Fruit fly (Drosophila melanogaster) whole organism, prepupa: ENCODE measurements around the gene CG46309.

Experiments used
- Blimp-1 ChIP-seq: fragments of 200-800 bp; sonication (Bioruptor generic); optimal IDR thresholded peaks from 3 replicates; lab custom pipeline; 2017; ENCODE audit warnings: missing biosample characterization, missing genetic modification characterization, mild to moderate bottlenecking, moderate library complexity, missing genetic modification reagents
- CG10631 ChIP-seq: fragments of 200-800 bp; sonication (Bioruptor generic); optimal IDR thresholded peaks from 2 replicates; lab custom pipeline; 2016; ENCODE audit warnings: missing biosample characterization, missing genetic modification characterization
- CG10669 ChIP-seq: fragments of 200-800 bp; sonication (Bioruptor generic); optimal IDR thresholded peaks from 3 replicates; lab custom pipeline; 2018; ENCODE audit warnings: missing biosample characterization, mild to moderate bottlenecking, missing genetic modification characterization, moderate library complexity
- CG11294 ChIP-seq: fragments of 200-800 bp; sonication (Bioruptor generic); IDR thresholded peaks from 2 replicates; pipeline ENCODE4 v1.3.6; 2022; ENCODE audit warnings: missing biosample characterization, missing genetic modification characterization
- CG11762 ChIP-seq: fragments of 200-800 bp; sonication (Bioruptor generic); optimal IDR thresholded peaks from 3 replicates; lab custom pipeline; 2016; ENCODE audit warnings: missing biosample characterization, missing genetic modification characterization; ENCODE audit not compliant: insufficient read depth
- CG11902 ChIP-seq: fragments of 200-800 bp; sonication (Bioruptor generic); optimal IDR thresholded peaks from 3 replicates; lab custom pipeline; 2016; ENCODE audit warnings: missing biosample characterization, missing genetic modification characterization
- CG15336 ChIP-seq: fragments of 200-800 bp; sonication (Bioruptor generic); IDR thresholded peaks from 2 replicates; pipeline ENCODE4 v1.3.6; 2022; ENCODE audit warnings: missing biosample characterization, missing genetic modification characterization
- CG1621 ChIP-seq: fragments of 200-800 bp; sonication (Bioruptor generic); optimal IDR thresholded peaks from 3 replicates; lab custom pipeline; 2018; ENCODE audit warnings: missing biosample characterization, mild to moderate bottlenecking, missing genetic modification characterization
- CG16779 ChIP-seq: fragments of 200-800 bp; sonication (Bioruptor generic); optimal IDR thresholded peaks from 3 replicates; lab custom pipeline; 2017; ENCODE audit warnings: missing biosample characterization, mild to moderate bottlenecking, missing genetic modification characterization
- CG31627 ChIP-seq: fragments of 200-800 bp; sonication (Bioruptor generic); optimal IDR thresholded peaks from 3 replicates; lab custom pipeline; 2016; ENCODE audit warnings: missing biosample characterization, missing genetic modification characterization
- CG32006 ChIP-seq: fragments of 200-800 bp; sonication (Bioruptor generic); optimal IDR thresholded peaks from 3 replicates; lab custom pipeline; 2017; ENCODE audit warnings: missing biosample characterization, mild to moderate bottlenecking, missing genetic modification characterization
- CG3919 ChIP-seq: fragments of 200-800 bp; sonication (Bioruptor generic); optimal IDR thresholded peaks from 3 replicates; lab custom pipeline; 2016; ENCODE audit warnings: missing biosample characterization, missing genetic modification characterization
- CG4318 ChIP-seq: fragments of 200-800 bp; sonication (Bioruptor generic); optimal IDR thresholded peaks from 3 replicates; lab custom pipeline; 2017; ENCODE audit warnings: missing biosample characterization, mild to moderate bottlenecking, missing genetic modification characterization
- CG6163 ChIP-seq: fragments of 200-800 bp; sonication (Bioruptor generic); IDR thresholded peaks from 3 replicates; pipeline ENCODE4 v1.3.6; 2022; ENCODE audit warnings: missing biosample characterization, missing genetic modification characterization
- CG6276 ChIP-seq: fragments of 200-800 bp; sonication (Bioruptor generic); optimal IDR thresholded peaks from 2 replicates; lab custom pipeline; 2017; ENCODE audit warnings: missing biosample characterization, mild to moderate bottlenecking, missing genetic modification characterization
- CG6792 ChIP-seq: fragments of 200-800 bp; sonication (Bioruptor generic); optimal IDR thresholded peaks from 3 replicates; lab custom pipeline; 2016; ENCODE audit warnings: missing biosample characterization, missing genetic modification characterization
- CG6808 ChIP-seq: fragments of 200-800 bp; sonication (Bioruptor generic); optimal IDR thresholded peaks from 3 replicates; lab custom pipeline; 2017; ENCODE audit warnings: missing biosample characterization, missing genetic modification characterization, mild to moderate bottlenecking, moderate library complexity, missing genetic modification reagents
- CG6854 ChIP-seq: fragments of 200-800 bp; sonication (Bioruptor generic); optimal IDR thresholded peaks from 2 replicates; lab custom pipeline; 2017; ENCODE audit warnings: missing biosample characterization, mild to moderate bottlenecking, missing genetic modification characterization
- CG7368 ChIP-seq: fragments of 200-800 bp; sonication (Bioruptor generic); optimal IDR thresholded peaks from 3 replicates; lab custom pipeline; 2016; ENCODE audit warnings: missing biosample characterization, missing genetic modification characterization
- CG8119 ChIP-seq: fragments of 200-800 bp; sonication (Bioruptor generic); IDR thresholded peaks from 3 replicates; pipeline ENCODE4 v1.3.6; 2022; ENCODE audit warnings: missing biosample characterization, missing genetic modification characterization
- CG8319 ChIP-seq: fragments of 200-800 bp; sonication (Bioruptor generic); optimal IDR thresholded peaks from 3 replicates; lab custom pipeline; 2016; ENCODE audit warnings: missing biosample characterization, missing genetic modification characterization
- CG8632 ChIP-seq: fragments of 200-800 bp; sonication (Bioruptor generic); optimal IDR thresholded peaks from 3 replicates; lab custom pipeline; 2016; ENCODE audit warnings: missing biosample characterization, missing genetic modification characterization
- Eip75B ChIP-seq: fragments of 200-800 bp; sonication (Bioruptor generic); optimal IDR thresholded peaks from 3 replicates; lab custom pipeline; 2016; ENCODE audit warnings: missing biosample characterization, missing genetic modification characterization
- Eip78C ChIP-seq: fragments of 200-800 bp; sonication (Bioruptor generic); peaks from one replicate; lab custom pipeline; 2016; ENCODE audit warnings: missing biosample characterization, missing genetic modification characterization
- Ets21C ChIP-seq: fragments of 200-800 bp; sonication (Bioruptor generic); optimal IDR thresholded peaks from 3 replicates; lab custom pipeline; 2016; ENCODE audit warnings: missing biosample characterization, missing genetic modification characterization
- Ets96B ChIP-seq: fragments of 200-800 bp; optimal IDR thresholded peaks from 2 replicates; lab custom pipeline; 2019; ENCODE audit warnings: missing biosample characterization, mild to moderate bottlenecking, missing genetic modification characterization, moderate library complexity
- Gug ChIP-seq: fragments of 200-800 bp; sonication (Bioruptor generic); IDR thresholded peaks from 2 replicates; pipeline ENCODE4 v1.3.6; 2022; ENCODE audit warnings: missing biosample characterization, missing genetic modification characterization
- Hr38 ChIP-seq: sonication (Bioruptor generic); optimal IDR thresholded peaks from 2 replicates; lab custom pipeline; 2016; ENCODE audit warnings: missing biosample characterization, missing genetic modification characterization
- Hr39 ChIP-seq: fragments of 200-800 bp; sonication (Bioruptor generic); optimal IDR thresholded peaks from 2 replicates; lab custom pipeline; 2016; ENCODE audit warnings: missing biosample characterization, missing genetic modification characterization
- Hr4 ChIP-seq: fragments of 200-800 bp; sonication (Bioruptor generic); optimal IDR thresholded peaks from 3 replicates; lab custom pipeline; 2016; ENCODE audit warnings: missing biosample characterization, missing genetic modification characterization
- Lpt ChIP-seq: fragments of 200-800 bp; sonication (Bioruptor generic); optimal IDR thresholded peaks from 3 replicates; lab custom pipeline; 2016; ENCODE audit warnings: missing biosample characterization, missing genetic modification characterization
- Met ChIP-seq: fragments of 200-800 bp; sonication (Bioruptor generic); optimal IDR thresholded peaks from 3 replicates; lab custom pipeline; 2016; ENCODE audit warnings: missing biosample characterization, missing genetic modification characterization
- OdsH ChIP-seq: fragments of 200-800 bp; sonication (Bioruptor generic); optimal IDR thresholded peaks from 3 replicates; lab custom pipeline; 2016; ENCODE audit warnings: missing biosample characterization, missing genetic modification characterization
- Smox ChIP-seq: fragments of 200-800 bp; sonication (Bioruptor generic); optimal IDR thresholded peaks from 3 replicates; lab custom pipeline; 2016; ENCODE audit warnings: missing biosample characterization, missing genetic modification characterization
- Sox102F ChIP-seq: fragments of 200-800 bp; sonication (Bioruptor generic); optimal IDR thresholded peaks from 2 replicates; lab custom pipeline; 2016; ENCODE audit warnings: missing biosample characterization, mild to moderate bottlenecking, missing genetic modification characterization
- Sox14 ChIP-seq: fragments of 200-800 bp; sonication (Bioruptor generic); optimal IDR thresholded peaks from 3 replicates; lab custom pipeline; 2016; ENCODE audit warnings: missing biosample characterization, missing genetic modification characterization
- achi ChIP-seq: fragments of 200-800 bp; sonication (Bioruptor generic); optimal IDR thresholded peaks from 3 replicates; lab custom pipeline; 2016; ENCODE audit warnings: missing biosample characterization, missing genetic modification characterization
- acj6 ChIP-seq: fragments of 200-800 bp; sonication (Bioruptor generic); optimal IDR thresholded peaks from 3 replicates; lab custom pipeline; 2016; ENCODE audit warnings: missing biosample characterization, missing genetic modification characterization
- cyc ChIP-seq: fragments of 200-800 bp; sonication (Bioruptor generic); optimal IDR thresholded peaks from 3 replicates; lab custom pipeline; 2016; ENCODE audit warnings: missing biosample characterization, missing genetic modification characterization
- dac ChIP-seq: fragments of 200-800 bp; sonication (Bioruptor generic); optimal IDR thresholded peaks from 2 replicates; lab custom pipeline; 2017; ENCODE audit warnings: missing biosample characterization, mild to moderate bottlenecking, missing genetic modification characterization
- eg ChIP-seq: fragments of 200-800 bp; sonication (Bioruptor generic); IDR thresholded peaks from 3 replicates; pipeline ENCODE4 v1.3.6; 2022; ENCODE audit warnings: missing biosample characterization, missing genetic modification characterization
- esn ChIP-seq: fragments of 200-800 bp; sonication (Bioruptor generic); optimal IDR thresholded peaks from 2 replicates; lab custom pipeline; 2016; ENCODE audit warnings: missing biosample characterization, mild to moderate bottlenecking, missing genetic modification characterization, moderate library complexity
- lz ChIP-seq: fragments of 200-800 bp; sonication (Bioruptor generic); optimal IDR thresholded peaks from 3 replicates; lab custom pipeline; 2016; ENCODE audit warnings: missing biosample characterization, missing genetic modification characterization
- net ChIP-seq: fragments of 200-800 bp; sonication (Bioruptor generic); optimal IDR thresholded peaks from 3 replicates; lab custom pipeline; 2016; ENCODE audit warnings: missing biosample characterization, missing genetic modification characterization
- pdm3 ChIP-seq: fragments of 200-800 bp; sonication (Bioruptor generic); optimal IDR thresholded peaks from 3 replicates; lab custom pipeline; 2016; ENCODE audit warnings: missing biosample characterization, missing genetic modification characterization
- salr ChIP-seq, 2 experiments: fragments of 200-800 bp; sonication (Bioruptor generic); optimal IDR thresholded peaks; 3 replicates each; lab custom pipeline; 2016 to 2018; ENCODE audit warnings: missing biosample characterization in 2 of 2, missing genetic modification characterization in 2 of 2, mild to moderate bottlenecking in 1 of 2
- spab ChIP-seq: fragments of 200-800 bp; sonication (Bioruptor generic); optimal IDR thresholded peaks from 2 replicates; lab custom pipeline; 2017; ENCODE audit warnings: missing biosample characterization, mild to moderate bottlenecking, missing genetic modification characterization, missing genetic modification reagents
- topi ChIP-seq: fragments of 200-800 bp; sonication (Bioruptor generic); optimal IDR thresholded peaks from 3 replicates; lab custom pipeline; 2016; ENCODE audit warnings: missing biosample characterization, missing genetic modification characterization
- vri ChIP-seq: fragments of 200-800 bp; sonication (Bioruptor generic); optimal IDR thresholded peaks from 3 replicates; lab custom pipeline; 2016; ENCODE audit warnings: missing biosample characterization, mild to moderate bottlenecking, missing genetic modification characterization

Gene CG46309

DNA sequence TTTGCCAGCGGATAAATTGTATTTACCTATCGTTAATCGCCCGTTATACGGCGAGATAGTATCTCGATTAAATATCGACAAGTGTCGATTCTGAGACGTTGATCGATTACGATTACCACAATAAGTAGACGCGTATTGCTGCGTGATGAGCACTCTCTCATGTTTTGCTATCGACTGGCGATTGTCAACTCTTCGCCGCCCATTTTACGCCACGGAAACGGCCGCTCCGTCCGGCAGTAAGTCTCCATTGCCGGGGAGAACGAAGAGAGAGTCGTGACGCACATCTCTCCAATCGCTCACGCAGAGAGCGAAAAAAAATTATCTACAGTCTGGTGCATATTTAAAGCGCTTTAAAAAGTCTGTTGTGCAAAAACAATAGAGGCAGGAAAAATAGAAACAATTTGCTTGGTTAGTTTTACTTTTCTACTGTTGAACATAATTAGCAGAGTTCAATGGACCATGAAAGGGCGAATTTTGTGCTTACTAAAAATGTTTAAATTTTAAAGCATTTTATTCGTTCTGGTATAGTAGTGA, at the start of gene CG46309:
Gene CG46309, minus strand, starts transcription at position 191 of the 534 bp plus-strand sequence.
- TF ChIP-seq Sox102F (GFP tag; lab: Kevin White, UChicago) = peak; percentile 50
- TF ChIP-seq CG8319 (GFP tag; lab: Kevin White, UChicago) = no peak
- TF ChIP-seq CG11902 (GFP tag; lab: Kevin White, UChicago) = no peak
- TF ChIP-seq Ets96B (tag; lab: Kevin White, UChicago) = no peak
- TF ChIP-seq Hr38 (GFP tag; lab: Kevin White, UChicago) = no peak
- TF ChIP-seq CG1621 (tag; lab: Kevin White, UChicago) = no peak
- TF ChIP-seq CG6792 (GFP tag; lab: Kevin White, UChicago) = no peak
- no peak for TF ChIP-seq Gug (GFP tag; lab: Robert Waterston, UW)
- TF ChIP-seq CG7368 = no peak
- peak; percentile 54 for TF ChIP-seq lz (GFP tag; lab: Kevin White, UChicago)
- TF ChIP-seq CG6808 (GFP tag; lab: Kevin White, UChicago) = no peak
- peak; percentile 54 for TF ChIP-seq Smox (GFP tag; lab: Kevin White, UChicago)
- TF ChIP-seq Hr4 (GFP tag; lab: Kevin White, UChicago) = peak; percentile 51
- TF ChIP-seq Blimp-1 = no peak
- peak; percentile 62 for TF ChIP-seq vri
- peak in 1 of 2 experiments; percentile 31 for TF ChIP-seq salr (GFP tag; optimal IDR thresholded peaks at IDR 0.05; lab: Kevin White, UChicago)
- no peak for TF ChIP-seq CG10669 (GFP tag; lab: Kevin White, UChicago)
- TF ChIP-seq CG10631 = no peak
- no peak for TF ChIP-seq CG6163 (GFP tag; lab: Robert Waterston, UW)
- peak; percentile 44 for TF ChIP-seq pdm3
- peak; percentile 48 for TF ChIP-seq Eip75B (GFP tag; lab: Kevin White, UChicago)
- TF ChIP-seq CG6854 (GFP tag; lab: Kevin White, UChicago) = no peak
- TF ChIP-seq net (GFP tag; lab: Kevin White, UChicago) = no peak
- TF ChIP-seq achi (GFP tag; lab: Kevin White, UChicago) = peak; percentile 1
- TF ChIP-seq topi (GFP tag; lab: Kevin White, UChicago) = peak; percentile 53
- TF ChIP-seq Ets21C (GFP tag; lab: Kevin White, UChicago) = peak; percentile 8
- peak; percentile 49 for TF ChIP-seq OdsH (GFP tag; lab: Kevin White, UChicago)
- no peak for TF ChIP-seq CG3919 (GFP tag; lab: Kevin White, UChicago)
- TF ChIP-seq Sox14 (GFP tag; lab: Kevin White, UChicago) = peak; percentile 53
- peak; percentile 43 for TF ChIP-seq cyc
- no peak for TF ChIP-seq CG11294 (GFP tag; lab: Robert Waterston, UW)
- peak; percentile 56 for TF ChIP-seq acj6
- TF ChIP-seq dac (GFP tag; lab: Kevin White, UChicago) = no peak
- TF ChIP-seq spab (GFP tag; lab: Kevin White, UChicago) = no peak
- peak; percentile 86 for TF ChIP-seq Eip78C (GFP tag; lab: Kevin White, UChicago)
- TF ChIP-seq CG8632 (GFP tag; lab: Kevin White, UChicago) = peak; percentile 22
- no peak; the same call in 2 of the 3 replicates for TF ChIP-seq CG8119 (GFP tag; lab: Robert Waterston, UW)
- no peak for TF ChIP-seq eg (GFP tag; lab: Robert Waterston, UW)
- TF ChIP-seq CG16779 (tag; lab: Kevin White, UChicago) = no peak
- peak; percentile 51 for TF ChIP-seq CG31627
- no peak for TF ChIP-seq CG15336 (GFP tag; lab: Robert Waterston, UW)
- TF ChIP-seq CG6276 (GFP tag; lab: Kevin White, UChicago) = no peak
- peak; percentile 32 for TF ChIP-seq Met (GFP tag; lab: Kevin White, UChicago)
- TF ChIP-seq Hr39 (GFP tag; lab: Kevin White, UChicago) = peak; percentile 61
- TF ChIP-seq Lpt (GFP tag; lab: Kevin White, UChicago) = peak; percentile 8
- no peak for TF ChIP-seq CG32006 (GFP tag; lab: Kevin White, UChicago)
- peak; percentile 10 for TF ChIP-seq CG11762
- peak; percentile 53 for TF ChIP-seq esn
- TF ChIP-seq CG4318 (GFP tag; lab: Kevin White, UChicago) = no peak
- TF ChIP-seq, all 60 proteins: peak for 23
